Fruit fly (Drosophila melanogaster) whole organism, embryonic: Measurements from ENCODE around the gene CG2104.

Source experiments
- Abd-B ChIP-seq: fragments of 200-800 bp; sonication (Bioruptor generic); optimal IDR thresholded peaks from 2 replicates; lab custom pipeline; 2018; ENCODE audit warnings: missing biosample characterization, mild to moderate bottlenecking, missing genetic modification characterization, moderate library complexity
- Atf6 ChIP-seq: fragments of 200-800 bp; sonication (Bioruptor generic); IDR thresholded peaks from 2 replicates; pipeline ENCODE4 v1.3.6; 2022; ENCODE audit warnings: missing biosample characterization, missing genetic modification characterization
- Bgb ChIP-seq: fragments of 200-800 bp; sonication (Bioruptor generic); IDR thresholded peaks from 2 replicates; pipeline ENCODE4 v1.3.6; 2022; ENCODE audit warnings: missing biosample characterization, missing genetic modification characterization; ENCODE audit not compliant: partially characterized antibody
- CG10321 ChIP-seq: fragments of 200-800 bp; sonication (Bioruptor generic); IDR thresholded peaks from 2 replicates; pipeline ENCODE4 v1.3.6; 2022; ENCODE audit warnings: missing biosample characterization, missing genetic modification characterization
- CG10462 ChIP-seq: fragments of 200-800 bp; sonication (Bioruptor generic); optimal IDR thresholded peaks from 2 replicates; lab custom pipeline; 2016; ENCODE audit warnings: missing biosample characterization, missing genetic modification characterization
- CG10565 ChIP-seq: fragments of 200-800 bp; sonication (Bioruptor generic); optimal IDR thresholded peaks from 3 replicates; lab custom pipeline; 2016; ENCODE audit warnings: missing biosample characterization, mild to moderate bottlenecking, missing genetic modification characterization
- CG11247 ChIP-seq: fragments of 200-800 bp; sonication (Bioruptor generic); IDR thresholded peaks from 2 replicates; pipeline ENCODE4 v1.3.6; 2022; ENCODE audit warnings: missing biosample characterization, missing genetic modification characterization
- CG12219 ChIP-seq: fragments of 200-800 bp; sonication (Bioruptor generic); optimal IDR thresholded peaks from 3 replicates; lab custom pipeline; 2018; ENCODE audit warnings: missing biosample characterization, mild to moderate bottlenecking, missing genetic modification characterization
- CG12391 ChIP-seq: fragments of 200-800 bp; sonication (Bioruptor generic); optimal IDR thresholded peaks from 3 replicates; lab custom pipeline; 2018; ENCODE audit warnings: missing biosample characterization, mild to moderate bottlenecking, missing genetic modification characterization, moderate library complexity
- CG12769 ChIP-seq: fragments of 200-800 bp; sonication (Bioruptor generic); optimal IDR thresholded peaks from 2 replicates; lab custom pipeline; 2019; ENCODE audit warnings: missing biosample characterization, mild to moderate bottlenecking, missing genetic modification characterization, moderate library complexity
- CG30431 ChIP-seq: fragments of 200-800 bp; sonication (Bioruptor generic); optimal IDR thresholded peaks from 2 replicates; lab custom pipeline; 2017; ENCODE audit warnings: missing biosample characterization, missing genetic modification characterization
- CG3065 ChIP-seq: fragments of 200-800 bp; sonication (Bioruptor generic); optimal IDR thresholded peaks from 2 replicates; lab custom pipeline; 2016; ENCODE audit warnings: missing biosample characterization, missing genetic modification characterization
- CG4328 ChIP-seq: fragments of 200-800 bp; sonication (Bioruptor generic); optimal IDR thresholded peaks from 3 replicates; lab custom pipeline; 2017; ENCODE audit warnings: missing biosample characterization, missing genetic modification reagents, missing genetic modification characterization
- CG4617 ChIP-seq: fragments of 200-800 bp; sonication (Bioruptor generic); optimal IDR thresholded peaks from 3 replicates; lab custom pipeline; 2016; ENCODE audit warnings: missing biosample characterization, missing genetic modification characterization, borderline replicate concordance
- CG6791 ChIP-seq: fragments of 200-800 bp; sonication (Bioruptor generic); IDR thresholded peaks from 3 replicates; pipeline ENCODE4 v1.3.6; 2022; ENCODE audit warnings: missing biosample characterization, missing genetic modification characterization; ENCODE audit not compliant: partially characterized antibody
- CG9932 ChIP-seq: fragments of 200-800 bp; sonication (Bioruptor generic); IDR thresholded peaks from 2 replicates; pipeline ENCODE4 v1.3.6; 2022; ENCODE audit warnings: missing biosample characterization, missing genetic modification characterization
- Elba2 ChIP-seq: fragments of 200-800 bp; sonication (Bioruptor generic); optimal IDR thresholded peaks from 3 replicates; lab custom pipeline; 2016; ENCODE audit warnings: missing biosample characterization, missing genetic modification characterization
- Gsc ChIP-seq: fragments of 200-800 bp; sonication (Bioruptor generic); IDR thresholded peaks from 2 replicates; pipeline ENCODE4 v1.3.6; 2022; ENCODE audit warnings: missing biosample characterization, missing genetic modification characterization
- HLHmδ ChIP-seq: fragments of 200-800 bp; sonication (Bioruptor generic); optimal IDR thresholded peaks from 2 replicates; lab custom pipeline; 2018; ENCODE audit warnings: missing biosample characterization, mild to moderate bottlenecking, missing genetic modification characterization, moderate library complexity
- Hr51 ChIP-seq, 2 experiments: fragments of 200-800 bp; sonication (Bioruptor generic); optimal IDR thresholded peaks; 2 replicates in 1 of 2; 3 replicates in 1 of 2; lab custom pipeline; 2016 to 2018; ENCODE audit warnings: missing biosample characterization in 2 of 2, missing genetic modification characterization in 2 of 2, mild to moderate bottlenecking in 1 of 2, moderate library complexity in 1 of 2
- MBD-R2 ChIP-seq: fragments of 200-800 bp; sonication (Bioruptor generic); IDR thresholded peaks from 2 replicates; pipeline ENCODE4 v1.3.6; 2022; ENCODE audit warnings: missing biosample characterization, missing genetic modification characterization
- NC2β ChIP-seq: fragments of 200-800 bp; sonication (Bioruptor generic); optimal IDR thresholded peaks from 2 replicates; lab custom pipeline; 2016; ENCODE audit warnings: missing biosample characterization, missing genetic modification characterization
- NK7.1 ChIP-seq: fragments of 200-800 bp; sonication (Bioruptor generic); optimal IDR thresholded peaks from 3 replicates; lab custom pipeline; 2016; ENCODE audit warnings: missing biosample characterization, missing genetic modification characterization
- Rx ChIP-seq: fragments of 200-800 bp; sonication (Bioruptor generic); IDR thresholded peaks from 2 replicates; pipeline ENCODE4 v1.3.6; 2022; ENCODE audit warnings: missing biosample characterization, missing genetic modification characterization
- Six4 ChIP-seq: fragments of 200-800 bp; sonication (Bioruptor generic); optimal IDR thresholded peaks from 2 replicates; lab custom pipeline; 2016; ENCODE audit warnings: missing biosample characterization, missing genetic modification characterization
- Spps ChIP-seq: fragments of 200-800 bp; sonication (Bioruptor generic); optimal IDR thresholded peaks from 2 replicates; lab custom pipeline; 2018; ENCODE audit warnings: missing biosample characterization, mild to moderate bottlenecking, missing genetic modification characterization
- Vsx1 ChIP-seq: fragments of 200-800 bp; sonication (Bioruptor generic); optimal IDR thresholded peaks from 2 replicates; lab custom pipeline; 2017; ENCODE audit warnings: missing biosample characterization, mild to moderate bottlenecking, missing genetic modification characterization, missing genetic modification reagents
- Xrp1 ChIP-seq: fragments of 200-800 bp; sonication (Bioruptor generic); IDR thresholded peaks from 2 replicates; pipeline ENCODE4 v1.3.6; 2022; ENCODE audit warnings: missing biosample characterization, missing genetic modification characterization
- ara ChIP-seq: fragments of 200-800 bp; sonication (Bioruptor generic); IDR thresholded peaks from 2 replicates; pipeline ENCODE4 v1.3.6; 2022; ENCODE audit warnings: missing biosample characterization, missing genetic modification characterization
- bab2 ChIP-seq: fragments of 200-800 bp; sonication (Bioruptor generic); optimal IDR thresholded peaks from 2 replicates; lab custom pipeline; 2016; ENCODE audit warnings: missing biosample characterization, missing genetic modification characterization
- bowl ChIP-seq: fragments of 200-800 bp; sonication (Bioruptor generic); IDR thresholded peaks from 2 replicates; pipeline ENCODE4 v1.3.6; 2022; ENCODE audit warnings: missing biosample characterization, missing genetic modification characterization
- chinmo ChIP-seq: fragments of 200-800 bp; sonication (Bioruptor generic); IDR thresholded peaks from 4 replicates; pipeline ENCODE4 v1.3.6; 2022; ENCODE audit warnings: missing biosample characterization, missing genetic modification characterization; ENCODE audit not compliant: partially characterized antibody
- danr ChIP-seq: fragments of 200-800 bp; sonication (Bioruptor generic); IDR thresholded peaks from 2 replicates; pipeline ENCODE4 v1.3.6; 2022; ENCODE audit warnings: missing biosample characterization, missing genetic modification characterization
- dpn ChIP-seq, 2 experiments: fragments of 200-800 bp; sonication (Bioruptor generic); optimal IDR thresholded peaks; 3 replicates each; lab custom pipeline; 2016; ENCODE audit warnings: missing biosample characterization in 2 of 2, missing genetic modification characterization in 2 of 2
- inv ChIP-seq: fragments of 200-800 bp; sonication (Bioruptor generic); IDR thresholded peaks from 2 replicates; pipeline ENCODE4 v1.3.6; 2022; ENCODE audit warnings: missing biosample characterization, missing genetic modification characterization; ENCODE audit not compliant: partially characterized antibody
- kay ChIP-seq: fragments of 200-800 bp; sonication (Bioruptor generic); optimal IDR thresholded peaks from 2 replicates; lab custom pipeline; 2016; ENCODE audit warnings: missing biosample characterization, missing genetic modification characterization
- lbe ChIP-seq: fragments of 200-800 bp; sonication (Bioruptor generic); optimal IDR thresholded peaks from 2 replicates; lab custom pipeline; 2016; ENCODE audit warnings: missing biosample characterization, mild to moderate bottlenecking, missing genetic modification characterization
- luna ChIP-seq: fragments of 200-800 bp; sonication (Bioruptor generic); optimal IDR thresholded peaks from 2 replicates; lab custom pipeline; 2016; ENCODE audit warnings: missing biosample characterization, missing genetic modification characterization
- nom ChIP-seq: fragments of 200-800 bp; sonication (Bioruptor generic); optimal IDR thresholded peaks from 2 replicates; lab custom pipeline; 2017; ENCODE audit warnings: missing biosample characterization, missing genetic modification characterization, mild to moderate bottlenecking, moderate library complexity, missing genetic modification reagents
- sens-2 ChIP-seq: fragments of 200-800 bp; sonication (Bioruptor generic); IDR thresholded peaks from 2 replicates; pipeline ENCODE4 v1.3.6; 2022; ENCODE audit warnings: missing biosample characterization, missing genetic modification characterization
- slou ChIP-seq: fragments of 200-800 bp; sonication (Bioruptor generic); optimal IDR thresholded peaks from 3 replicates; lab custom pipeline; 2016; ENCODE audit warnings: missing biosample characterization, missing genetic modification characterization
- slp2 ChIP-seq: fragments of 200-800 bp; sonication (Bioruptor generic); optimal IDR thresholded peaks from 2 replicates; lab custom pipeline; 2016; ENCODE audit warnings: missing biosample characterization, missing genetic modification characterization
- so ChIP-seq: fragments of 200-800 bp; sonication (Bioruptor generic); IDR thresholded peaks from 3 replicates; pipeline ENCODE4 v1.3.6; 2022; ENCODE audit warnings: missing biosample characterization, missing genetic modification characterization
- tgo ChIP-seq: fragments of 200-800 bp; sonication (Bioruptor generic); IDR thresholded peaks from 3 replicates; pipeline ENCODE4 v1.3.6; 2022; ENCODE audit warnings: missing biosample characterization, missing genetic modification characterization
- tll ChIP-seq, 2 experiments: fragments of 200-800 bp in 1 of 2; fragments of >200 bp in 1 of 2; sonication (Bioruptor generic) in 1 of 2; optimal IDR thresholded peaks; 2 replicates each; lab custom pipeline; 2017 to 2019; ENCODE audit warnings: missing biosample characterization in 2 of 2, missing genetic modification characterization in 2 of 2, mild to moderate bottlenecking in 1 of 2, moderate library complexity in 1 of 2
- tna ChIP-seq: fragments of 200-800 bp; sonication (Bioruptor generic); IDR thresholded peaks from 2 replicates; pipeline ENCODE4 v1.3.6; 2022; ENCODE audit warnings: missing biosample characterization, missing genetic modification characterization; ENCODE audit not compliant: partially characterized antibody
- toy ChIP-seq: fragments of 200-800 bp; sonication (Bioruptor generic); IDR thresholded peaks from 2 replicates; pipeline ENCODE4 v1.3.6; 2022; ENCODE audit warnings: missing biosample characterization, missing genetic modification characterization
- unpg ChIP-seq: fragments of 200-800 bp; sonication (Bioruptor generic); optimal IDR thresholded peaks from 3 replicates; lab custom pipeline; 2018; ENCODE audit warnings: missing biosample characterization, mild to moderate bottlenecking, missing genetic modification characterization, moderate library complexity
- wor ChIP-seq: fragments of 200-800 bp; sonication (Bioruptor generic); IDR thresholded peaks from 2 replicates; pipeline ENCODE4 v1.3.6; 2022; ENCODE audit warnings: missing biosample characterization, missing genetic modification characterization
- yki ChIP-seq: fragments of >200 bp; optimal IDR thresholded peaks from 3 replicates; lab custom pipeline; 2018

Gene CG2104

DNA sequence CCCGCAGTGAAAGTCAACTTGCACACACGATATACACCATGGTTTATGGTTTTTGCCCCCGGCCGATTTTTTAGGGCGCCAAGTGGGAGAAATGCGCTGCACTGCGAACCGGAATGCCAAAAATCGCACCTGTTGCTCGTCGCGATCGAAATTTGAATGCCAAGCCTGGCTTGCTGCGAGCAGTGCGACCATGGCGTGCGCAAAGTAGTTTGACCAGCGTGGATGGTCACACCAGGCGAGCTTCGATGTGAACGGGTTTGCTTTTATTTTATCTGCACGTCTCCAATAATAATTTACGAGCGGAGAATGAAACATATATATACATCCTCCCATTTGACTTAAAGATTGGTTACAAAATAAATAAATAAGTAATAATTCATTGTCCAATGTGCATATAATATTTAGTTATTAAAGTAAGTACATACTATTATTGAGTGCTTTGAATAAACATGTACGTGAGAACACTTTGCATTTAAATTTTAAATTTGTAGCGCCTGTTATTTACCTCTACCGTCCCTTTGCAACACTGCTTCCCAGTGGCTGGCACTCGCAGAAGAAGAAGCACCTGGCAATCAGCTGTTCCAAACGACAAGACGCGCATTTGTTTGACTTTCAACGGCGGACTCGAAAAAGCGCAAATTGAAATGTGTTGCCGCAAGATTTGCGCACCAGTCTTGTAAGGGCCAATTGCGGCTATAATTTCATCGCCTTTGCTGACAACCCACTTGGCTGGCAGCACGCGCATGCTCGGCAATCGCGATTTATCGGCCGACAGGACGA is 7.6 kb downstream of the CG2104 start, which contains the start of the genes Rab23 and plx (continued):
- TF ChIP-seq CG4328 (GFP tag; lab: Kevin White, UChicago) (no peak), ara (GFP tag; lab: Robert Waterston, UW) (no peak), Abd-B (GFP tag; lab: Kevin White, UChicago) (peak; percentile 27), so (GFP tag; lab: Robert Waterston, UW) (no peak), luna (GFP tag; lab: Kevin White, UChicago) (no peak), slou (GFP tag; lab: Kevin White, UChicago) (no peak), sens-2 (GFP tag; lab: Robert Waterston, UW) (no peak), Xrp1 (GFP tag; lab: Robert Waterston, UW) (no peak), danr (GFP tag; lab: Robert Waterston, UW) (no peak), tna (no peak), yki (lab: Kevin White, UChicago) (no peak), wor (GFP tag; lab: Robert Waterston, UW) (no peak), toy (GFP tag; lab: Robert Waterston, UW) (no peak), CG4617 (GFP tag; lab: Kevin White, UChicago) (no peak), CG10565 (no peak), CG10321 (GFP tag; lab: Robert Waterston, UW) (no peak), CG12219 (GFP tag; lab: Kevin White, UChicago) (no peak), CG6791 (GFP tag; lab: Robert Waterston, UW) (no peak), Spps (tag; lab: Kevin White, UChicago) (no peak), slp2 (no peak), NC2β (GFP tag; lab: Kevin White, UChicago) (no peak), HLHmδ (GFP tag; lab: Kevin White, UChicago) (no peak), Vsx1 (GFP tag; lab: Kevin White, UChicago) (no peak), lbe (GFP tag; lab: Kevin White, UChicago) (no peak), CG3065 (GFP tag; lab: Kevin White, UChicago) (no peak), CG12769 (tag; lab: Kevin White, UChicago) (peak; percentile 2), Atf6 (GFP tag; lab: Robert Waterston, UW) (no peak; the same call in 1 of the 2 replicates), chinmo (0 out of 4 replicates have a peak, but pooled peaks have one; percentile 53), dpn (GFP tag; optimal IDR thresholded peaks at IDR 0.05; lab: Kevin White, UChicago) (no peak), Gsc (GFP tag; lab: Robert Waterston, UW) (no peak), CG12391 (peak; percentile 40), tll (GFP tag; optimal IDR thresholded peaks at IDR 0.05; lab: Kevin White, UChicago) (peak in 1 of 2 experiments; percentile 72), nom (GFP tag; lab: Kevin White, UChicago) (no peak), CG9932 (GFP tag; lab: Robert Waterston, UW) (peak; percentile 34), CG30431 (GFP tag; lab: Kevin White, UChicago) (peak; percentile 11), bowl (GFP tag; lab: Robert Waterston, UW) (no peak), NK7.1 (no peak), Rx (no peak), CG11247 (no peak), Hr51 (GFP tag; optimal IDR thresholded peaks at IDR 0.05; lab: Kevin White, UChicago) (peak in 1 of 2 experiments; percentile 0), kay (GFP tag; lab: Kevin White, UChicago) (no peak), Elba2 (GFP tag; lab: Kevin White, UChicago) (peak; percentile 39), bab2 (GFP tag; lab: Kevin White, UChicago) (no peak), tgo (GFP tag; lab: Robert Waterston, UW) (no peak), CG10462 (GFP tag; lab: Kevin White, UChicago) (no peak), unpg (no peak), Bgb (GFP tag; lab: Robert Waterston, UW) (peak; percentile 33; the same call in 1 of the 2 replicates), MBD-R2 (GFP tag; lab: Robert Waterston, UW) (peak; percentile 78), inv (GFP tag; lab: Robert Waterston, UW) (no peak), Six4 (GFP tag; lab: Kevin White, UChicago) (no peak)
